Worm (Caenorhabditis elegans) whole organism, dauer: ENCODE measurements around the gene clec-241.

ENCODE experiments used
- unc-62 ChIP-seq: sonication (generic microtip); optimal IDR thresholded peaks from 2 replicates; lab custom pipeline; 2017; ENCODE audit warnings: missing biosample characterization, missing genetic modification reagents, missing genetic modification characterization

Gene clec-241

ce11 chrV:17013232-17013631 is at the start of gene clec-241:
Gene clec-241, minus strand, starts transcription at chrV:17013332.
- no peak for TF ChIP-seq unc-62 (GFP tag; lab: Kevin White, UChicago)

ce11 chrV:17061585-17061984 is 48.5 kb upstream of the clec-241 start, which contains the start of gene F28B1.9:
Gene F28B1.9, plus strand, starts transcription at chrV:17061885.
- TF ChIP-seq unc-62 (GFP tag; lab: Kevin White, UChicago) = no peak

ce11 chrV:17059987-17060386 is 46.9 kb upstream of the clec-241 start, which contains the start of gene sri-66:
Gene sri-66, plus strand, starts transcription at chrV:17060287.
- no peak for TF ChIP-seq unc-62 (GFP tag; lab: Kevin White, UChicago)

ce11 chrV:17044500-17044899 is 31.4 kb upstream of the clec-241 start, which contains the start of gene F28B1.2:
Gene F28B1.2, plus strand, starts transcription at chrV:17044800.
- TF ChIP-seq unc-62 (GFP tag; lab: Kevin White, UChicago) = no peak

ce11 chrV:17042263-17042662 is 29.1 kb upstream of the clec-241 start, which contains the start of gene hpo-33:
Gene hpo-33, plus strand, starts transcription at chrV:17042563.
- no peak for TF ChIP-seq unc-62 (GFP tag; lab: Kevin White, UChicago)

- TF ChIP-seq unc-62 (GFP tag; lab: Kevin White, UChicago) = no peak
These were observed 22.7 kb upstream of the clec-241 start, which contains the start of gene srz-94 for ce11 chrV:17035850-17036249. Gene srz-94, minus strand, starts transcription at chrV:17035950.

- no peak for TF ChIP-seq unc-62 (GFP tag; lab: Kevin White, UChicago)
These were observed 17.3 kb upstream of the clec-241 start for ce11 chrV:17030430-17030829.

ce11 chrV:17026289-17026688 is 13.2 kb upstream of the clec-241 start, which contains the start of gene F49H6.15:
Gene F49H6.15, minus strand, starts transcription at chrV:17026389.
- TF ChIP-seq unc-62 (GFP tag; lab: Kevin White, UChicago) = no peak

ce11 chrV:17022613-17023322 is 9.6 kb upstream of the clec-241 start, which contains the start of the genes F49H6.8 and F49H6.5:
Gene F49H6.8, minus strand, starts transcription at chrV:17022663.
Gene F49H6.5, plus strand, starts transcription at chrV:17023241.
- no peak for TF ChIP-seq unc-62 (GFP tag; lab: Kevin White, UChicago)

ce11 chrV:17021361-17021760 is 8.2 kb upstream of the clec-241 start, which contains the start of gene F49H6.12:
Gene F49H6.12, minus strand, starts transcription at chrV:17021461.
- TF ChIP-seq unc-62 (GFP tag; lab: Kevin White, UChicago) = no peak

- TF ChIP-seq unc-62 (GFP tag; lab: Kevin White, UChicago) = no peak
These were observed 6.6 kb upstream of the clec-241 start, which contains the start of gene F49H6.17 for ce11 chrV:17019690-17020089. Gene F49H6.17, plus strand, starts transcription at chrV:17019990.

- no peak for TF ChIP-seq unc-62 (GFP tag; lab: Kevin White, UChicago)
These were observed 3.7 kb upstream of the clec-241 start, which contains the start of gene srh-97 for ce11 chrV:17016787-17017186. Gene srh-97, plus strand, starts transcription at chrV:17017087.

- no peak for TF ChIP-seq unc-62 (GFP tag; lab: Kevin White, UChicago)
These were observed 918 bp upstream of the clec-241 start, which contains the start of gene clc-13 for ce11 chrV:17014050-17014449. Gene clc-13, plus strand, starts transcription at chrV:17014408.

ce11 chrV:17009342-17010064 is 3.6 kb downstream of the clec-241 start, which contains the start of the genes clc-12 and clec-240:
Gene clc-12, minus strand, starts transcription at chrV:17009388.
Gene clec-240, plus strand, starts transcription at chrV:17010014.
- TF ChIP-seq unc-62 (GFP tag; lab: Kevin White, UChicago) = no peak

- no peak for TF ChIP-seq unc-62 (GFP tag; lab: Kevin White, UChicago)
These were observed 4.8 kb downstream of the clec-241 start, which contains the start of gene sri-69 for ce11 chrV:17008302-17008701. Gene sri-69, minus strand, starts transcription at chrV:17008402.
